Fruit fly (Drosophila melanogaster) whole organism, embryonic: ENCODE data around the gene RpS8.
A peak's percentile ranks its signal among the peaks of the same experiment; 100 is the strongest.

Experiments used
- Abd-B ChIP-seq: fragments of 200-800 bp; sonication (Bioruptor generic); optimal IDR thresholded peaks from 2 replicates; lab custom pipeline; 2018; ENCODE audit warnings: missing biosample characterization, mild to moderate bottlenecking, missing genetic modification characterization, moderate library complexity
- Atf6 ChIP-seq: fragments of 200-800 bp; sonication (Bioruptor generic); IDR thresholded peaks from 2 replicates; pipeline ENCODE4 v1.3.6; 2022; ENCODE audit warnings: missing biosample characterization, missing genetic modification characterization
- CG11504 ChIP-seq: fragments of 200-800 bp; sonication (Bioruptor generic); optimal IDR thresholded peaks from 3 replicates; lab custom pipeline; 2019; ENCODE audit warnings: missing biosample characterization, mild to moderate bottlenecking, missing genetic modification characterization, moderate library complexity
- CG11695 ChIP-seq: fragments of 200-800 bp; sonication (Bioruptor generic); IDR thresholded peaks from 3 replicates; pipeline ENCODE4 v1.3.6; 2022; ENCODE audit warnings: missing biosample characterization, missing genetic modification characterization
- CG12769 ChIP-seq: fragments of 200-800 bp; sonication (Bioruptor generic); optimal IDR thresholded peaks from 2 replicates; lab custom pipeline; 2019; ENCODE audit warnings: missing biosample characterization, mild to moderate bottlenecking, missing genetic modification characterization, moderate library complexity
- CG13894 ChIP-seq: fragments of 200-800 bp; sonication (Bioruptor generic); optimal IDR thresholded peaks from 3 replicates; lab custom pipeline; 2018; ENCODE audit warnings: missing biosample characterization, mild to moderate bottlenecking, missing genetic modification characterization, moderate library complexity
- CG14965 ChIP-seq: fragments of 200-800 bp; sonication (Bioruptor generic); optimal IDR thresholded peaks from 2 replicates; lab custom pipeline; 2016; ENCODE audit warnings: missing biosample characterization, missing genetic modification characterization, borderline replicate concordance
- CG1529 ChIP-seq: fragments of 200-800 bp; sonication (Bioruptor generic); optimal IDR thresholded peaks from 3 replicates; lab custom pipeline; 2018; ENCODE audit warnings: missing biosample characterization, missing genetic modification characterization
- CG15696 ChIP-seq: fragments of 200-800 bp; sonication (Bioruptor generic); optimal IDR thresholded peaks from 2 replicates; lab custom pipeline; 2019; ENCODE audit warnings: missing biosample characterization, mild to moderate bottlenecking, missing genetic modification characterization, moderate library complexity
- CG1647 ChIP-seq: fragments of 200-800 bp; sonication (Bioruptor generic); optimal IDR thresholded peaks from 3 replicates; lab custom pipeline; 2016; ENCODE audit warnings: missing biosample characterization, missing genetic modification characterization
- CG17361 ChIP-seq: fragments of 200-800 bp; sonication (Bioruptor generic); IDR thresholded peaks from 3 replicates; pipeline ENCODE4 v1.3.6; 2022; ENCODE audit warnings: missing biosample characterization, missing genetic modification characterization
- CG2678 ChIP-seq: fragments of 200-800 bp; sonication (Bioruptor generic); optimal IDR thresholded peaks from 3 replicates; lab custom pipeline; 2019; ENCODE audit warnings: missing biosample characterization, mild to moderate bottlenecking, missing genetic modification characterization, moderate library complexity
- CG3407 ChIP-seq: fragments of 200-800 bp; sonication (Bioruptor generic); optimal IDR thresholded peaks from 2 replicates; lab custom pipeline; 2018; ENCODE audit warnings: missing biosample characterization, mild to moderate bottlenecking, missing genetic modification characterization
- CG3995 ChIP-seq: fragments of 200-800 bp; sonication (Bioruptor generic); optimal IDR thresholded peaks from 3 replicates; lab custom pipeline; 2016; ENCODE audit warnings: missing biosample characterization, missing genetic modification characterization
- CG42726 ChIP-seq: fragments of 200-800 bp; sonication (Bioruptor generic); IDR thresholded peaks from 2 replicates; pipeline ENCODE4 v1.3.6; 2022; ENCODE audit warnings: missing biosample characterization, missing genetic modification characterization; ENCODE audit not compliant: partially characterized antibody
- CG5245 ChIP-seq: fragments of 200-800 bp; sonication (Bioruptor generic); optimal IDR thresholded peaks from 3 replicates; lab custom pipeline; 2016; ENCODE audit warnings: missing biosample characterization, missing genetic modification characterization
- CG7745 ChIP-seq: fragments of 200-800 bp; sonication (Bioruptor generic); optimal IDR thresholded peaks from 2 replicates; lab custom pipeline; 2018; ENCODE audit warnings: missing biosample characterization, mild to moderate bottlenecking, missing genetic modification characterization, moderate library complexity
- CG9817 ChIP-seq: fragments of 200-800 bp; sonication (Bioruptor generic); optimal IDR thresholded peaks from 2 replicates; lab custom pipeline; 2018; ENCODE audit warnings: missing biosample characterization, mild to moderate bottlenecking, missing genetic modification characterization, moderate library complexity
- CG9876 ChIP-seq: fragments of 200-800 bp; sonication (Bioruptor generic); optimal IDR thresholded peaks from 2 replicates; lab custom pipeline; 2016; ENCODE audit warnings: missing biosample characterization, missing genetic modification characterization
- Dip2 ChIP-seq: fragments of 200-800 bp; sonication (Bioruptor generic); IDR thresholded peaks from 2 replicates; pipeline ENCODE4 v1.3.6; 2022; ENCODE audit warnings: missing biosample characterization, missing genetic modification characterization
- Dp ChIP-seq: fragments of 200-800 bp; sonication (Bioruptor generic); optimal IDR thresholded peaks from 2 replicates; lab custom pipeline; 2018; ENCODE audit warnings: missing biosample characterization, mild to moderate bottlenecking, missing genetic modification characterization, moderate library complexity
- Dref ChIP-seq: fragments of 200-800 bp; sonication (Bioruptor generic); IDR thresholded peaks from 2 replicates; pipeline ENCODE4 v1.3.6; 2022; ENCODE audit warnings: missing biosample characterization, missing genetic modification characterization
- Gsc ChIP-seq: fragments of 200-800 bp; sonication (Bioruptor generic); IDR thresholded peaks from 2 replicates; pipeline ENCODE4 v1.3.6; 2022; ENCODE audit warnings: missing biosample characterization, missing genetic modification characterization
- HmgD ChIP-seq: fragments of 200-800 bp; sonication (Bioruptor generic); optimal IDR thresholded peaks from 3 replicates; lab custom pipeline; 2016; ENCODE audit warnings: missing biosample characterization, missing genetic modification characterization
- Kr ChIP-seq: fragments of 200-800 bp; sonication (Bioruptor generic); optimal IDR thresholded peaks from 2 replicates; lab custom pipeline; 2017; ENCODE audit warnings: missing biosample characterization, mild to moderate bottlenecking, missing genetic modification characterization
- Lhr ChIP-seq: fragments of 200-800 bp; sonication (Bioruptor generic); optimal IDR thresholded peaks from 3 replicates; lab custom pipeline; 2017; ENCODE audit warnings: mild to moderate bottlenecking, missing biosample characterization, missing genetic modification reagents, missing genetic modification characterization
- Med ChIP-seq: fragments of 200-800 bp; sonication (Bioruptor generic); peaks from one replicate; lab custom pipeline; 2016; ENCODE audit warnings: missing biosample characterization, missing genetic modification characterization, mild to moderate bottlenecking, inconsistent platforms, moderate library complexity
- Tbp ChIP-seq: fragments of >200 bp; optimal IDR thresholded peaks from 2 replicates; lab custom pipeline; 2018; ENCODE audit warnings: missing biosample characterization, missing genetic modification characterization
- Xbp1 ChIP-seq: fragments of 200-800 bp; sonication (Bioruptor generic); optimal IDR thresholded peaks from 3 replicates; lab custom pipeline; 2016; ENCODE audit warnings: missing biosample characterization, mild to moderate bottlenecking, missing genetic modification characterization
- abd-A ChIP-seq: fragments of 200-800 bp; sonication (Bioruptor generic); optimal IDR thresholded peaks from 3 replicates; lab custom pipeline; 2019; ENCODE audit warnings: missing biosample characterization, mild to moderate bottlenecking, missing genetic modification characterization, moderate library complexity
- bcd ChIP-seq: fragments of 200-800 bp; sonication (Bioruptor generic); optimal IDR thresholded peaks from 2 replicates; lab custom pipeline; 2017; ENCODE audit warnings: missing biosample characterization, mild to moderate bottlenecking, missing genetic modification characterization
- bsh ChIP-seq, 2 experiments: fragments of 200-800 bp; sonication (Bioruptor generic); optimal IDR thresholded peaks; 2 replicates each; lab custom pipeline; 2017 to 2018; ENCODE audit warnings: mild to moderate bottlenecking in 2 of 2, missing biosample characterization in 2 of 2, missing genetic modification characterization in 2 of 2, moderate library complexity in 1 of 2
- cas ChIP-seq: fragments of 200-800 bp; sonication (Bioruptor generic); IDR thresholded peaks from 2 replicates; pipeline ENCODE4 v1.3.6; 2022; ENCODE audit warnings: missing biosample characterization, missing genetic modification characterization
- chm ChIP-seq: fragments of 200-800 bp; sonication (Bioruptor generic); IDR thresholded peaks from 2 replicates; pipeline ENCODE4 v1.3.6; 2022; ENCODE audit warnings: missing biosample characterization, missing genetic modification characterization
- crol ChIP-seq: fragments of 200-800 bp; sonication (Bioruptor generic); IDR thresholded peaks from 2 replicates; pipeline ENCODE4 v1.3.6; 2022; ENCODE audit warnings: missing biosample characterization, missing genetic modification characterization
- eyg ChIP-seq: fragments of 200-800 bp; sonication (Bioruptor generic); optimal IDR thresholded peaks from 3 replicates; lab custom pipeline; 2016; ENCODE audit warnings: missing biosample characterization, missing genetic modification characterization
- nerfin-2 ChIP-seq: fragments of 200-800 bp; sonication (Bioruptor generic); IDR thresholded peaks from 2 replicates; pipeline ENCODE4 v1.3.6; 2022; ENCODE audit warnings: missing biosample characterization, missing genetic modification characterization; ENCODE audit not compliant: partially characterized antibody
- pnt ChIP-seq: fragments of 200-800 bp; sonication (Bioruptor generic); optimal IDR thresholded peaks from 3 replicates; lab custom pipeline; 2016; ENCODE audit warnings: missing biosample characterization, missing genetic modification characterization
- repo ChIP-seq: fragments of 200-800 bp; sonication (Bioruptor generic); optimal IDR thresholded peaks from 2 replicates; lab custom pipeline; 2016; ENCODE audit warnings: missing biosample characterization, missing genetic modification characterization
- sd ChIP-seq: fragments of 200-800 bp; sonication (Bioruptor generic); optimal IDR thresholded peaks from 3 replicates; lab custom pipeline; 2018; ENCODE audit warnings: missing biosample characterization, mild to moderate bottlenecking, missing genetic modification characterization, moderate library complexity
- sim ChIP-seq: fragments of 200-800 bp; sonication (Bioruptor generic); IDR thresholded peaks from 2 replicates; pipeline ENCODE4 v1.3.6; 2022; ENCODE audit warnings: missing biosample characterization, missing genetic modification characterization
- sima ChIP-seq: fragments of 200-800 bp; sonication (Bioruptor generic); optimal IDR thresholded peaks from 2 replicates; lab custom pipeline; 2016; ENCODE audit warnings: missing biosample characterization, missing genetic modification characterization
- slbo ChIP-seq: fragments of 200-800 bp; sonication (Bioruptor generic); IDR thresholded peaks from 2 replicates; pipeline ENCODE4 v1.3.6; 2022; ENCODE audit warnings: missing biosample characterization, missing genetic modification characterization
- sob ChIP-seq: fragments of 200-800 bp; sonication (Bioruptor generic); IDR thresholded peaks from 2 replicates; pipeline ENCODE4 v1.3.6; 2022; ENCODE audit warnings: missing biosample characterization, missing genetic modification characterization
- sug ChIP-seq: fragments of 200-800 bp; optimal IDR thresholded peaks from 2 replicates; lab custom pipeline; 2019; ENCODE audit warnings: missing biosample characterization, mild to moderate bottlenecking, missing genetic modification characterization, moderate library complexity
- tll ChIP-seq, 2 experiments: fragments of 200-800 bp in 1 of 2; fragments of >200 bp in 1 of 2; sonication (Bioruptor generic) in 1 of 2; optimal IDR thresholded peaks; 2 replicates each; lab custom pipeline; 2017 to 2019; ENCODE audit warnings: missing biosample characterization in 2 of 2, missing genetic modification characterization in 2 of 2, mild to moderate bottlenecking in 1 of 2, moderate library complexity in 1 of 2

The RpS8 gene

dm6 chr3R:29903775-29904356 is 42.5 kb downstream of the RpS8 start, which contains the start of gene CG15517 (continued):
- TF ChIP-seq Kr (GFP tag; lab: Kevin White, UChicago) (no peak), CG11504 (tag; lab: Kevin White, UChicago) (peak; percentile 70), Dp (peak; percentile 2), pnt (no peak), CG1647 (no peak), sob (no peak), bcd (GFP tag; lab: Kevin White, UChicago) (no peak), CG17361 (GFP tag; lab: Robert Waterston, UW) (0 out of 3 replicates have a peak, but pooled peaks have one; percentile 32), CG5245 (GFP tag; lab: Kevin White, UChicago) (no peak), Lhr (GFP tag; lab: Kevin White, UChicago) (peak; percentile 29), CG14965 (GFP tag; lab: Kevin White, UChicago) (no peak), sim (GFP tag; lab: Robert Waterston, UW) (no peak), HmgD (no peak), CG3995 (GFP tag; lab: Kevin White, UChicago) (no peak), Xbp1 (peak; percentile 20), sug (peak; percentile 12), eyg (no peak), slbo (GFP tag; lab: Robert Waterston, UW) (peak; percentile 55), cas (GFP tag; lab: Robert Waterston, UW) (no peak), CG3407 (GFP tag; lab: Kevin White, UChicago) (no peak), CG2678 (tag; lab: Kevin White, UChicago) (peak; percentile 15), CG15696 (tag; lab: Kevin White, UChicago) (peak; percentile 19), sima (GFP tag; lab: Kevin White, UChicago) (no peak), Abd-B (GFP tag; lab: Kevin White, UChicago) (no peak), repo (GFP tag; lab: Kevin White, UChicago) (no peak), CG42726 (GFP tag; lab: Robert Waterston, UW) (peak; percentile 61), CG9876 (no peak), Gsc (no peak), Dref (GFP tag; lab: Robert Waterston, UW) (no peak), nerfin-2 (no peak), CG11695 (GFP tag; lab: Robert Waterston, UW) (no peak), CG9817 (tag; lab: Kevin White, UChicago) (peak; percentile 32), Atf6 (GFP tag; lab: Robert Waterston, UW) (no peak), Dip2 (GFP tag; lab: Robert Waterston, UW) (peak; percentile 18; the same call in 1 of the 2 replicates), bsh (GFP tag; optimal IDR thresholded peaks at IDR 0.05; lab: Kevin White, UChicago) (no peak), chm (no peak), CG1529 (GFP tag; lab: Kevin White, UChicago) (no peak), tll (GFP tag; optimal IDR thresholded peaks at IDR 0.05; lab: Kevin White, UChicago) (no peak), crol (GFP tag; lab: Robert Waterston, UW) (no peak)

DNA sequence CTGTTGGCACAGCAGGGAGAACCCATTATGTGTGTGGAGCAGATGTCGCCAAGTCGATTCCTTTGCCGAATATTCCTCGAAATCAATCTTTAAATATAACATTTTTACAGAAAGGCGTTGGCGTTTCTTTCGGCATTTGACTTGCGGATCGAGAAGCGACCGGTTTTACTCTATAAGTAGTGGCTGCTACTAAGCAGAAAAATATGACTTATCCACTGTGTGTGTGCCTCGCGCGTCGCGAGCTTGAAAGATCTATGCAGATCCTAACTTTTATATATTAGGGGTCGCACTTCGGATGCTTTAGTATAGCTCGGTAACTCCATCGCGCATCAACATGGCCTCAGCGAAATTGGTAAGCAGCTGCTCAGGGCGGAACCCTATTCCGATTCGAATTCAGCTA is 43.8 kb downstream of the RpS8 start, which contains the start of gene CG15515:
Gene CG15515, plus strand, starts transcription at position 301 of the 400 bp plus-strand sequence.
- peak; percentile 41 for TF ChIP-seq Med
- TF ChIP-seq sd: peak; percentile 25
- peak; percentile 29 for TF ChIP-seq CG12769 (tag; lab: Kevin White, UChicago)
- no peak for TF ChIP-seq Tbp (GFP tag; lab: Kevin White, UChicago)
- peak; percentile 64 for TF ChIP-seq CG13894 (tag; lab: Kevin White, UChicago)
- TF ChIP-seq abd-A (tag; lab: Kevin White, UChicago): peak; percentile 3
- no peak for TF ChIP-seq CG7745 (tag; lab: Kevin White, UChicago)
- TF ChIP-seq, all 482 proteins: peak for 5
